Worm (Caenorhabditis elegans): ENCODE measurements around the gene abt-4.

- TF ChIP-seq him-1 (tag; optimal IDR thresholded peaks at IDR 0.05): no peak
- TF ChIP-seq W03F9.2 (tag; optimal IDR thresholded peaks at IDR 0.05): no peak
Observed at ce11 chrV:347561-348345, 17.2 kb upstream of the abt-4 start.

Data from whole organism, L4/young adult.